Worm (Caenorhabditis elegans) whole organism, L4 larva: ENCODE measurements around the gene spp-21.

Experiments
- F10B5.3 ChIP-seq: sonication (generic microtip); optimal IDR thresholded peaks from 2 replicates; lab custom pipeline; 2016; ENCODE audit warnings: mild to moderate bottlenecking, missing genetic modification characterization, missing compliant biosample characterization
- F26F4.8 ChIP-seq: fragments of 200-800 bp; sonication (Bioruptor generic); conservative IDR thresholded peaks from 2 replicates; pipeline ENCODE4 v1.3.6; 2022; ENCODE audit warnings: missing genetic modification characterization, missing compliant biosample characterization
- F37D6.2 ChIP-seq: sonication (generic microtip); optimal IDR thresholded peaks from 2 replicates; lab custom pipeline; 2016; ENCODE audit warnings: mild to moderate bottlenecking, missing genetic modification characterization, missing compliant biosample characterization
- F44E2.7 ChIP-seq: fragments of 200-800 bp; sonication (Bioruptor generic); IDR thresholded peaks from 2 replicates; pipeline ENCODE4 v2.1.2; 2022; ENCODE audit warnings: missing genetic modification characterization, missing compliant biosample characterization
- Y48G9A.11 ChIP-seq: fragments of 200-800 bp; sonication (Bioruptor generic); IDR thresholded peaks from 2 replicates; pipeline ENCODE4 v1.3.6; 2022; ENCODE audit warnings: missing genetic modification reagents, missing genetic modification characterization, missing compliant biosample characterization
- aha-1 ChIP-seq: fragments of 150-350 bp; peaks from one replicate; lab custom pipeline; 2014; ENCODE audit warnings: missing biosample characterization, missing genetic modification characterization
- attf-4 ChIP-seq: sonication (generic microtip); optimal IDR thresholded peaks from 3 replicates; lab custom pipeline; 2017; ENCODE audit warnings: missing biosample characterization, missing genetic modification characterization
- daf-19 ChIP-seq: fragments of 200-800 bp; sonication (Bioruptor generic); conservative IDR thresholded peaks from 2 replicates; pipeline ENCODE4 v1.3.6; 2022; ENCODE audit warnings: missing genetic modification characterization, missing compliant biosample characterization
- daf-8 ChIP-seq: fragments of 200-800 bp; sonication (Bioruptor generic); IDR thresholded peaks from 2 replicates; pipeline ENCODE4 v1.3.6; 2022; ENCODE audit warnings: missing genetic modification characterization, missing compliant biosample characterization
- dmd-9 ChIP-seq: fragments of 200-800 bp; sonication (Bioruptor generic); IDR thresholded peaks from 2 replicates; pipeline ENCODE4 v1.3.6; 2022; ENCODE audit warnings: missing genetic modification reagents, missing genetic modification characterization, missing compliant biosample characterization
- egl-43 ChIP-seq: fragments of 200-800 bp; sonication (Bioruptor generic); IDR thresholded peaks from 2 replicates; pipeline ENCODE4 v1.3.6; 2022; ENCODE audit warnings: missing genetic modification reagents, missing genetic modification characterization, missing compliant biosample characterization
- fkh-10 ChIP-seq: fragments of 150-350 bp; optimal IDR thresholded peaks from 2 replicates; lab custom pipeline; 2014; ENCODE audit warnings: missing biosample characterization, missing genetic modification reagents, missing genetic modification characterization
- gei-8 ChIP-seq: fragments of 200-800 bp; sonication (Bioruptor generic); optimal IDR thresholded peaks from 2 replicates; lab custom pipeline; 2018; ENCODE audit warnings: mild to moderate bottlenecking, missing genetic modification characterization, missing compliant biosample characterization
- hlh-11 ChIP-seq: fragments of 200-800 bp; sonication (Bioruptor generic); optimal IDR thresholded peaks from 2 replicates; lab custom pipeline; 2018; ENCODE audit warnings: mild to moderate bottlenecking, missing genetic modification characterization, missing compliant biosample characterization
- hlh-30 ChIP-seq: sonication (generic microtip); optimal IDR thresholded peaks from 2 replicates; lab custom pipeline; 2017; ENCODE audit warnings: antibody characterized with exemption, mild to moderate bottlenecking, missing genetic modification characterization, missing compliant biosample characterization; ENCODE audit not compliant: insufficient read depth
- hmg-1.1 ChIP-seq: fragments of 200-800 bp; sonication (Bioruptor generic); IDR thresholded peaks from 2 replicates; pipeline ENCODE4 v1.3.6; 2022; ENCODE audit warnings: missing genetic modification reagents, missing genetic modification characterization, missing compliant biosample characterization
- lim-7 ChIP-seq: fragments of 200-800 bp; sonication (Bioruptor generic); IDR thresholded peaks from 2 replicates; pipeline ENCODE4 v1.3.6; 2022; ENCODE audit warnings: missing genetic modification characterization, missing compliant biosample characterization
- lin-1 ChIP-seq: fragments of 200-800 bp; sonication (Bioruptor generic); IDR thresholded peaks from 2 replicates; pipeline ENCODE4 v1.3.6; 2022; ENCODE audit warnings: missing genetic modification reagents, missing genetic modification characterization, missing compliant biosample characterization
- lin-13 ChIP-seq: fragments of 150-350 bp; optimal IDR thresholded peaks from 2 replicates; lab custom pipeline; 2014; ENCODE audit warnings: missing biosample characterization, missing genetic modification reagents, missing genetic modification characterization
- lin-15B ChIP-seq: fragments of 150-350 bp; sonication (generic microtip); optimal IDR thresholded peaks from 3 replicates; lab custom pipeline; 2014; ENCODE audit warnings: missing biosample characterization, missing genetic modification characterization
- lin-38 ChIP-seq: fragments of 200-800 bp; sonication (Bioruptor generic); IDR thresholded peaks from 2 replicates; pipeline ENCODE4 v1.3.6; 2022; ENCODE audit warnings: missing genetic modification reagents, missing genetic modification characterization, missing compliant biosample characterization
- lin-39 ChIP-seq: fragments of 150-350 bp; optimal IDR thresholded peaks from 2 replicates; lab custom pipeline; 2014; ENCODE audit warnings: missing biosample characterization, missing genetic modification reagents, missing genetic modification characterization
- lsy-2 ChIP-seq, 2 experiments: fragments of 150-350 bp in 1 of 2; sonication (generic microtip) in 1 of 2; optimal IDR thresholded peaks; 2 replicates each; lab custom pipeline; 2014 to 2017; ENCODE audit warnings: missing biosample characterization in 2 of 2, missing genetic modification characterization in 2 of 2
- mdl-1 ChIP-seq, 2 experiments: fragments of 150-350 bp in 1 of 2; sonication (generic microtip) in 1 of 2; optimal IDR thresholded peaks; 2 replicates each; lab custom pipeline; 2014 to 2017; ENCODE audit warnings: missing biosample characterization in 2 of 2, missing genetic modification characterization in 2 of 2
- mes-2 ChIP-seq: sonication (generic microtip); optimal IDR thresholded peaks from 2 replicates; lab custom pipeline; 2016; ENCODE audit warnings: missing genotype, mild to moderate bottlenecking, missing genetic modification characterization, missing compliant biosample characterization; ENCODE audit not compliant: poor library complexity, severe bottlenecking
- mxl-3 ChIP-seq: fragments of 200-800 bp; sonication (Bioruptor generic); optimal IDR thresholded peaks from 2 replicates; lab custom pipeline; 2018; ENCODE audit warnings: mild to moderate bottlenecking, missing genetic modification characterization, missing compliant biosample characterization
- nhr-10 ChIP-seq: fragments of 150-350 bp; optimal IDR thresholded peaks from 2 replicates; lab custom pipeline; 2014; ENCODE audit warnings: missing biosample characterization, missing genetic modification characterization
- nhr-102 ChIP-seq: sonication (generic microtip); optimal IDR thresholded peaks from 2 replicates; lab custom pipeline; 2016; ENCODE audit warnings: mild to moderate bottlenecking, missing genetic modification characterization, moderate library complexity, missing compliant biosample characterization
- nhr-11 ChIP-seq: fragments of 150-350 bp; optimal IDR thresholded peaks from 2 replicates; lab custom pipeline; 2014; ENCODE audit warnings: missing biosample characterization, missing genetic modification characterization
- nhr-41 ChIP-seq: fragments of 200-800 bp; sonication (Bioruptor generic); IDR thresholded peaks from 2 replicates; pipeline ENCODE4 v1.3.6; 2022; ENCODE audit warnings: missing genetic modification reagents, missing genetic modification characterization, missing compliant biosample characterization
- nhr-42 ChIP-seq: fragments of 200-800 bp; sonication (Bioruptor generic); IDR thresholded peaks from 2 replicates; pipeline ENCODE4 v1.3.6; 2022; ENCODE audit warnings: missing genetic modification characterization, missing compliant biosample characterization
- nhr-76 ChIP-seq: fragments of 150-350 bp; optimal IDR thresholded peaks from 2 replicates; lab custom pipeline; 2014; ENCODE audit warnings: missing biosample characterization, missing genetic modification characterization
- nhr-77 ChIP-seq: fragments of 150-350 bp; optimal IDR thresholded peaks from 2 replicates; lab custom pipeline; 2014; ENCODE audit warnings: missing biosample characterization, missing genetic modification characterization
- pha-4 ChIP-seq, 2 experiments: fragments of 150-350 bp in 1 of 2; fragments of 200-800 bp in 1 of 2; sonication (Bioruptor generic) in 1 of 2; IDR thresholded peaks in 1 of 2; optimal IDR thresholded peaks in 1 of 2; 2 replicates each; pipeline versions ENCODE4 v1.3.6 to Lab custom; 2014 to 2022; ENCODE audit warnings: missing genetic modification characterization in 2 of 2, missing genetic modification reagents in 2 of 2, missing biosample characterization in 1 of 2, missing compliant biosample characterization in 1 of 2
- php-3 ChIP-seq: fragments of 200-800 bp; sonication (Bioruptor generic); IDR thresholded peaks from 2 replicates; pipeline ENCODE4 v1.3.6; 2022; ENCODE audit warnings: missing genetic modification reagents, missing genetic modification characterization, missing compliant biosample characterization
- sdz-12 ChIP-seq: fragments of 200-800 bp; sonication (Bioruptor generic); optimal IDR thresholded peaks from 2 replicates; lab custom pipeline; 2018; ENCODE audit warnings: mild to moderate bottlenecking, missing genetic modification characterization, missing compliant biosample characterization
- skn-1 ChIP-seq: fragments of 150-350 bp; optimal IDR thresholded peaks from 2 replicates; lab custom pipeline; 2014; ENCODE audit warnings: missing biosample characterization, missing genetic modification characterization
- snpc-1.2 ChIP-seq: fragments of 200-800 bp; sonication (Bioruptor generic); IDR thresholded peaks from 2 replicates; pipeline ENCODE4 v1.3.6; 2022; ENCODE audit warnings: missing genetic modification reagents, missing genetic modification characterization, missing compliant biosample characterization
- snpc-4 ChIP-seq: fragments of 150-350 bp; optimal IDR thresholded peaks from 2 replicates; lab custom pipeline; 2014; ENCODE audit warnings: missing biosample characterization, missing genetic modification characterization
- spr-1 ChIP-seq: sonication (generic microtip); optimal IDR thresholded peaks from 2 replicates; lab custom pipeline; 2016; ENCODE audit warnings: mild to moderate bottlenecking, missing genetic modification characterization, missing compliant biosample characterization
- spr-3 ChIP-seq: fragments of 200-800 bp; sonication (Bioruptor generic); optimal IDR thresholded peaks from 2 replicates; lab custom pipeline; 2018; ENCODE audit warnings: mild to moderate bottlenecking, missing genetic modification characterization, missing compliant biosample characterization
- tra-1 ChIP-seq: fragments of 200-800 bp; sonication (Bioruptor generic); IDR thresholded peaks from 2 replicates; pipeline ENCODE4 v1.3.6; 2022; ENCODE audit warnings: missing genetic modification reagents, missing genetic modification characterization, missing compliant biosample characterization
- unc-130 ChIP-seq: sonication (generic microtip); optimal IDR thresholded peaks from 2 replicates; lab custom pipeline; 2016; ENCODE audit warnings: missing genetic modification reagents, missing genetic modification characterization, missing compliant biosample characterization
- unc-39 ChIP-seq: sonication (generic microtip); optimal IDR thresholded peaks from 2 replicates; lab custom pipeline; 2017; ENCODE audit warnings: missing biosample characterization, missing genetic modification characterization
- unc-62 ChIP-seq, 3 experiments: fragments of 150-350 bp in 1 of 3; sonication (generic microtip); optimal IDR thresholded peaks in 2 of 3; peaks in 1 of 3; 1 replicate in 1 of 3; 2 replicates in 2 of 3; lab custom pipeline; 2014 to 2017; ENCODE audit warnings: missing biosample characterization in 3 of 3, missing genetic modification characterization in 3 of 3, missing genetic modification reagents in 3 of 3, missing genotype in 1 of 3
- vab-7 ChIP-seq: fragments of 200-800 bp; sonication (Bioruptor generic); IDR thresholded peaks from 2 replicates; pipeline ENCODE4 v1.3.6; 2022; ENCODE audit warnings: missing genetic modification reagents, missing genetic modification characterization, missing compliant biosample characterization
- zip-2 ChIP-seq: fragments of 150-350 bp; optimal IDR thresholded peaks from 2 replicates; lab custom pipeline; 2014; ENCODE audit warnings: missing biosample characterization, missing genetic modification characterization
- ztf-11 ChIP-seq: fragments of 150-350 bp; optimal IDR thresholded peaks from 2 replicates; lab custom pipeline; 2014; ENCODE audit warnings: missing biosample characterization, missing genetic modification characterization

Gene spp-21

ce11 chrX:11472953-11473671 is 16.8 kb upstream of the spp-21 start (continued):
- TF ChIP-seq F10B5.3 (tag; lab: Kevin White, UChicago) (no peak), aha-1 (peak; percentile 88), nhr-41 (GFP tag; lab: Robert Waterston, UW) (no peak), F37D6.2 (tag; lab: Kevin White, UChicago) (peak; percentile 87), lin-39 (tag; lab: Kevin White, UChicago) (no peak), spr-3 (no peak), nhr-11 (tag; lab: Kevin White, UChicago) (peak; percentile 25), F26F4.8 (GFP tag; lab: Robert Waterston, UW) (no peak), attf-4 (tag; lab: Kevin White, UChicago) (no peak), unc-39 (tag; lab: Kevin White, UChicago) (no peak), skn-1 (tag; lab: Kevin White, UChicago) (peak; percentile 2), spr-1 (peak; percentile 55), nhr-10 (tag; lab: Kevin White, UChicago) (no peak), hmg-1.1 (GFP tag; lab: Robert Waterston, UW) (peak; percentile 66), nhr-42 (no peak), lin-15B (tag; lab: Kevin White, UChicago) (no peak), mxl-3 (GFP tag; lab: Kevin White, UChicago) (no peak), Y48G9A.11 (GFP tag; lab: Robert Waterston, UW) (no peak), unc-130 (GFP tag; lab: Kevin White, UChicago) (no peak), lsy-2 (tag; optimal IDR thresholded peaks at IDR 0.05; lab: Kevin White, UChicago) (peak; percentile 35 to 40), tra-1 (GFP tag; lab: Robert Waterston, UW) (no peak), nhr-76 (tag; lab: Kevin White, UChicago) (no peak), pha-4 (GFP tag; IDR thresholded peaks at IDR 0.05; lab: Robert Waterston, UW) (peak; percentile 15; the same call in 1 of the 2 replicates), pha-4 (tag; optimal IDR thresholded peaks at IDR 0.05; lab: Kevin White, UChicago) (no peak), lin-13 (GFP tag; lab: Kevin White, UChicago) (no peak), hlh-30 (tag; lab: Kevin White, UChicago) (peak; percentile 52), lin-38 (GFP tag; lab: Robert Waterston, UW) (0 out of 2 replicates have a peak, but pooled peaks have one; percentile 6), F44E2.7 (GFP tag; lab: Robert Waterston, UW) (no peak), dmd-9 (GFP tag; lab: Robert Waterston, UW) (no peak), daf-19 (GFP tag; lab: Robert Waterston, UW) (no peak), snpc-1.2 (GFP tag; lab: Robert Waterston, UW) (no peak), hlh-11 (peak; percentile 69), sdz-12 (GFP tag; lab: Kevin White, UChicago) (no peak), lim-7 (GFP tag; lab: Robert Waterston, UW) (no peak), daf-8 (GFP tag; lab: Robert Waterston, UW) (no peak), mes-2 (tag; lab: Kevin White, UChicago) (no peak)

- peak; percentile 52 for TF ChIP-seq aha-1
- no peak for TF ChIP-seq skn-1 (tag; lab: Kevin White, UChicago)
- TF ChIP-seq mxl-3 (GFP tag; lab: Kevin White, UChicago), result peak; percentile 7
- no peak for TF ChIP-seq lin-1 (GFP tag; lab: Robert Waterston, UW)
- TF ChIP-seq ztf-11 (tag; lab: Kevin White, UChicago), result no peak
- no peak for TF ChIP-seq unc-39 (tag; lab: Kevin White, UChicago)
- TF ChIP-seq unc-62 (GFP tag; optimal IDR thresholded peaks at IDR 0.05 in 1 of 2; lab: Kevin White, UChicago), result peak in 1 of 2 experiments; percentile 65
- TF ChIP-seq unc-62 (tag; optimal IDR thresholded peaks at IDR 0.05; lab: Kevin White, UChicago), result no peak
- no peak for TF ChIP-seq nhr-102
- no peak for TF ChIP-seq gei-8
- no peak for TF ChIP-seq zip-2 (tag; lab: Kevin White, UChicago)
- no peak for TF ChIP-seq dmd-9 (GFP tag; lab: Robert Waterston, UW)
- no peak for TF ChIP-seq egl-43 (GFP tag; lab: Robert Waterston, UW)
- no peak for TF ChIP-seq snpc-1.2 (GFP tag; lab: Robert Waterston, UW)
- TF ChIP-seq mdl-1 (tag; optimal IDR thresholded peaks at IDR 0.05; lab: Kevin White, UChicago), result peak in 1 of 2 experiments; percentile 7
- TF ChIP-seq tra-1 (GFP tag; lab: Robert Waterston, UW), result no peak
- TF ChIP-seq fkh-10 (GFP tag; lab: Kevin White, UChicago), result no peak
- TF ChIP-seq nhr-77 (tag; lab: Kevin White, UChicago), result no peak
- TF ChIP-seq php-3, result no peak
- no peak for TF ChIP-seq vab-7 (GFP tag; lab: Robert Waterston, UW)
- TF ChIP-seq F26F4.8 (GFP tag; lab: Robert Waterston, UW), result no peak
- no peak for TF ChIP-seq snpc-4 (tag; lab: Kevin White, UChicago)
- no peak for TF ChIP-seq lin-13 (GFP tag; lab: Kevin White, UChicago)
Observed at ce11 chrX:11474149-11474585, 15.8 kb upstream of the spp-21 start.
